Worm (Caenorhabditis elegans) whole organism, mixed stage, embryonic: ENCODE data around the gene K09F6.13.
"Not testable (repeated sequence)": the region's sequence is repeated elsewhere in the genome, so short reads cannot be mapped to it uniquely, and the experiment has no call there.

Experiments used
- M03D4.4 ChIP-seq: sonication (generic microtip); optimal IDR thresholded peaks from 2 replicates; lab custom pipeline; 2017; ENCODE audit warnings: mild to moderate bottlenecking, missing genetic modification characterization, missing compliant biosample characterization
- bed-3 ChIP-seq: fragments of 200-800 bp; sonication (Bioruptor generic); optimal IDR thresholded peaks from 3 replicates; lab custom pipeline; 2018; ENCODE audit warnings: mild to moderate bottlenecking, missing genetic modification characterization, moderate library complexity, missing compliant biosample characterization
- blmp-1 ChIP-seq: fragments of 150-350 bp; optimal IDR thresholded peaks from 2 replicates; lab custom pipeline; 2014; ENCODE audit warnings: missing biosample characterization, missing genetic modification characterization
- ceh-43 ChIP-seq: fragments of 200-800 bp; sonication (Bioruptor generic); optimal IDR thresholded peaks from 2 replicates; lab custom pipeline; 2018; ENCODE audit warnings: mild to moderate bottlenecking, missing genetic modification characterization, moderate library complexity, missing compliant biosample characterization
- cnd-1 ChIP-seq: fragments of 200-800 bp; sonication (Bioruptor generic); optimal IDR thresholded peaks from 2 replicates; lab custom pipeline; 2018; ENCODE audit warnings: mild to moderate bottlenecking, missing genetic modification characterization, missing compliant biosample characterization
- drap-1 ChIP-seq: fragments of 200-800 bp; sonication (Bioruptor generic); optimal IDR thresholded peaks from 3 replicates; lab custom pipeline; 2018; ENCODE audit warnings: mild to moderate bottlenecking, missing genetic modification characterization, missing compliant biosample characterization
- elt-1 ChIP-seq: sonication (generic microtip); optimal IDR thresholded peaks from 2 replicates; lab custom pipeline; 2017; ENCODE audit warnings: missing genetic modification characterization, mild to moderate bottlenecking, missing compliant biosample characterization, antibody characterized with exemption, moderate library complexity, borderline replicate concordance; ENCODE audit not compliant: insufficient read depth
- elt-3 ChIP-seq: fragments of 150-350 bp; optimal IDR thresholded peaks from 2 replicates; lab custom pipeline; 2014; ENCODE audit warnings: missing biosample characterization, missing genetic modification characterization
- flh-1 ChIP-seq: fragments of 200-800 bp; sonication (Bioruptor generic); optimal IDR thresholded peaks from 2 replicates; lab custom pipeline; 2018; ENCODE audit warnings: mild to moderate bottlenecking, missing genetic modification characterization, moderate library complexity, missing compliant biosample characterization
- hlh-1 ChIP-seq: fragments of 150-350 bp; optimal IDR thresholded peaks from 2 replicates; lab custom pipeline; 2014; ENCODE audit warnings: missing biosample characterization, missing genetic modification reagents, missing genetic modification characterization
- lin-32 ChIP-seq: fragments of 200-800 bp; sonication (Bioruptor generic); optimal IDR thresholded peaks from 2 replicates; lab custom pipeline; 2018; ENCODE audit warnings: mild to moderate bottlenecking, missing genetic modification characterization, missing compliant biosample characterization
- lsy-2 ChIP-seq: fragments of 150-350 bp; optimal IDR thresholded peaks from 2 replicates; lab custom pipeline; 2014; ENCODE audit warnings: missing biosample characterization, missing genetic modification characterization
- mep-1 ChIP-seq: fragments of 150-350 bp; optimal IDR thresholded peaks from 2 replicates; lab custom pipeline; 2017; ENCODE audit warnings: missing biosample characterization, missing genetic modification reagents, missing genetic modification characterization, inconsistent platforms
- mls-2 ChIP-seq: sonication (generic microtip); optimal IDR thresholded peaks from 2 replicates; lab custom pipeline; 2016; ENCODE audit warnings: mild to moderate bottlenecking, missing genetic modification characterization, moderate library complexity, missing compliant biosample characterization
- nhr-12 ChIP-seq: fragments of 150-350 bp; optimal IDR thresholded peaks from 2 replicates; lab custom pipeline; 2014; ENCODE audit warnings: missing biosample characterization, missing genetic modification characterization
- nhr-2 ChIP-seq: fragments of 150-350 bp; optimal IDR thresholded peaks from 2 replicates; lab custom pipeline; 2014; ENCODE audit warnings: missing biosample characterization, missing genetic modification characterization
- nhr-237 ChIP-seq: fragments of 150-350 bp; optimal IDR thresholded peaks from 2 replicates; lab custom pipeline; 2014; ENCODE audit warnings: missing biosample characterization, missing genetic modification characterization
- nhr-28 ChIP-seq: fragments of 150-350 bp; optimal IDR thresholded peaks from 2 replicates; lab custom pipeline; 2014; ENCODE audit warnings: missing biosample characterization, missing genetic modification characterization
- nhr-76 ChIP-seq: sonication (generic microtip); optimal IDR thresholded peaks from 2 replicates; lab custom pipeline; 2017; ENCODE audit warnings: missing biosample characterization, missing genetic modification characterization
- sem-2 ChIP-seq: fragments of 200-800 bp; sonication (Bioruptor generic); optimal IDR thresholded peaks from 2 replicates; lab custom pipeline; 2018; ENCODE audit warnings: mild to moderate bottlenecking, missing genetic modification characterization, missing compliant biosample characterization
- snpc-4 ChIP-seq: fragments of 150-350 bp; optimal IDR thresholded peaks from 2 replicates; lab custom pipeline; 2014; ENCODE audit warnings: missing biosample characterization, missing genetic modification characterization
- tbx-8 ChIP-seq: fragments of 200-800 bp; sonication (Bioruptor generic); optimal IDR thresholded peaks from 2 replicates; lab custom pipeline; 2018; ENCODE audit warnings: mild to moderate bottlenecking, missing genetic modification characterization, moderate library complexity, missing compliant biosample characterization
- unc-120 ChIP-seq: sonication (generic microtip); optimal IDR thresholded peaks from 2 replicates; lab custom pipeline; 2017; ENCODE audit warnings: missing genetic modification characterization, missing compliant biosample characterization; ENCODE audit not compliant: poor library complexity, severe bottlenecking
- unc-39 ChIP-seq: fragments of 150-350 bp; optimal IDR thresholded peaks from 2 replicates; lab custom pipeline; 2014; ENCODE audit warnings: missing biosample characterization, missing genetic modification characterization
- unc-62 ChIP-seq: fragments of 150-350 bp; optimal IDR thresholded peaks from 2 replicates; lab custom pipeline; 2014; ENCODE audit warnings: missing biosample characterization, missing genetic modification reagents, missing genetic modification characterization
- zip-8 ChIP-seq: fragments of 150-350 bp; optimal IDR thresholded peaks from 2 replicates; lab custom pipeline; 2014; ENCODE audit warnings: missing biosample characterization, missing genetic modification characterization
- ztf-11 ChIP-seq: fragments of 150-350 bp; optimal IDR thresholded peaks from 2 replicates; lab custom pipeline; 2014; ENCODE audit warnings: missing biosample characterization, missing genetic modification characterization

Gene K09F6.13

DNA sequence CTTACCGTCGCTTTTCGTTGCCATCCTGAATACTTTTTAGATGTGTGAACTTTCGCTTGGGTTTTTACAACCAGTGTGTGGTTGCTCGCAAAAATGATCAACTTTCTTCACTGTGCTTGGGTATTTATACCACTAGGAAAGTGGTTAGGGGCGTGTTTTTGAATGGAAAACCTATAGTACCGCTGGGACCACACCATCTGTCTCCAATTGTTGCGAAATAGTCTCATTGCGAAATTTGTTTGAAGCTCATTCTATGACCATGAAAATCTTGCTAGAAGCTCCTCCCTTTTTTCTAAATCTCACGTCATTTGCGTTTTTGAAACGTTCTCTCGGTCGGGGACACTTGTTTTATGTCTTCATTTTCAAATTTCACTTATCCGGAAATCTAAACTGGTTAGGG lies at the start of gene K09F6.13, which contains the start of gene K09F6.10:
K09F6.13 (plus strand) TSS at position 317 of the 400 bp plus-strand sequence.
K09F6.10 (minus strand) TSS at position 86 of the 400 bp plus-strand sequence.
- TF ChIP-seq tbx-8 (no peak), hlh-1 (tag; lab: Kevin White, UChicago) (no peak), nhr-76 (tag; lab: Kevin White, UChicago) (no peak), flh-1 (no peak), ceh-43 (GFP tag; lab: Kevin White, UChicago) (no peak), elt-1 (tag; lab: Kevin White, UChicago) (no peak), nhr-28 (tag; lab: Kevin White, UChicago) (no peak), blmp-1 (tag; lab: Kevin White, UChicago) (no peak), ztf-11 (tag; lab: Kevin White, UChicago) (no peak), elt-3 (no peak), M03D4.4 (tag; lab: Kevin White, UChicago) (no peak), lin-32 (no peak), zip-8 (tag; lab: Kevin White, UChicago) (no peak), nhr-2 (tag; lab: Kevin White, UChicago) (no peak), unc-120 (tag; lab: Kevin White, UChicago) (no peak), sem-2 (GFP tag; lab: Kevin White, UChicago) (no peak)
- TF ChIP-seq, all 35 proteins: peak for 0

DNA sequence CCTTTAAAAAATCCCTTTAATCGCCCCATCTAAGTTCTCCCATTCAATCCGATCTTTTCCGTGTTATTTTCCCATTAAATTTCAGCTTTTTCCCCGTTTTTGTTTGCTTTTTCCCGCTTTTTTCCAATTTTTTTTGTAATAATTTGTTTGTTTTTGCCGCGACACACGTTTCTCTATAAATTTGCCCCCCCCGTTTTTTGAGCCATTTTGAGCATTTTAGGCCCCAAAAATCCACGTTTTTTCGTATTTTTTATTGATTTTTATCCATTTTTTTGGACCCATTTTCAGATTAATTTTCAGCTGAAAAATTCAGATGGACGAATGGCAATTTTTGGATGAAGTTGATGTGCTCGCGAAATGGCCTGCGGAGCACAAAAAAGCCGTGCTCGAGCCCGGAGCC lies 45.6 kb upstream of the K09F6.13 start, which contains the start of gene F54A3.2:
F54A3.2 (plus strand) TSS at position 301 of the 400 bp plus-strand sequence.
- TF ChIP-seq bed-3 (GFP tag; lab: Kevin White, UChicago) (no peak), M03D4.4 (tag; lab: Kevin White, UChicago) (no peak)

DNA sequence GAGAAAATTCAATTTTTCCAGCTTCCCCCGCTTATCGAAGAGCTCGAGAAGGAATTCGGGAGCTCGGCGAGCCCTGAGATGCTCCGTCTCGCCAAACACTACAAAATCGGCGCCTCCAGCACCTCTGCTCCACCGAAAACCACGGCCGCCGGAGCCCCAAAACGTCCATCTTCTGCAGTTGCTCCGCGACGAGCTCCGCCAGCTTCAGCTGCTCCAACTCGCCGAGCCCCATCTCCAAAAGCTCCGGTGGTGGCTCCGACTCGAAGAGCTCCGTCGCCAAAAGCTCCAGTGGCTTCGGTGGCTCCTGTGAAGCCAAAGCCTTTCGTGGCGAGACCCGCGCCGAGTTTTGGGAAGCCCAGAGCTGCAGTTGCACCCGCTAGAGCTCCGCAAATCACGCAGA lies 37.3 kb upstream of the K09F6.13 start:
- TF ChIP-seq nhr-12 (tag; lab: Kevin White, UChicago) = no peak
- no peak for TF ChIP-seq elt-1 (tag; lab: Kevin White, UChicago)
- no peak for TF ChIP-seq flh-1
- TF ChIP-seq unc-62 (GFP tag; lab: Kevin White, UChicago) = no peak
- TF ChIP-seq nhr-2 (tag; lab: Kevin White, UChicago) = no peak
- TF ChIP-seq hlh-1 (tag; lab: Kevin White, UChicago) = no peak
- no peak for TF ChIP-seq mls-2 (tag; lab: Kevin White, UChicago)
- TF ChIP-seq mep-1 (tag; lab: Kevin White, UChicago) = no peak
- no peak for TF ChIP-seq zip-8 (tag; lab: Kevin White, UChicago)
- TF ChIP-seq lsy-2 (tag; lab: Kevin White, UChicago) = no peak
- TF ChIP-seq elt-3 = no peak
- no peak for TF ChIP-seq snpc-4
- TF ChIP-seq drap-1 (GFP tag; lab: Kevin White, UChicago) = no peak
- TF ChIP-seq sem-2 (GFP tag; lab: Kevin White, UChicago) = no peak
- no peak for TF ChIP-seq unc-39
- no peak for TF ChIP-seq nhr-237 (tag; lab: Kevin White, UChicago)

DNA sequence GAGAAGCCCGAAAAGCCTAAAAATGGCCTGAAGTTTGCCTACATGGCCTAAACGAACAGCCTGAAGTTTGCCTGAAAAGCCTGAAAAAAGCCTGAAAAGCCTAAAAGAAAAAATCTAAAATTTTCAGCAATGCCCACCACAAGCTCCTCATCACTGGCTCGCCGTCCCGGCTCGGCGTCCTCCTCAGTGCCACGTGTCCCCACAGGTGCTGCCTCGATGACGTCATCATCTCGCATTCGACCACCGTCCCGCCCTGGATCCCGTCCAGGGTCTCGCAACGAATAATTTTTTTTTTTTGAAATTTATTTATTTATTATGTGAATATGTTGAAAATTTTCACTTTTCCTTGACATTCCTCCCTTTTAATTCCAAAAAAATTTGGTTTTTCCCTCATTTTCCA lies 35.2 kb upstream of the K09F6.13 start:
- peak; percentile 60 for TF ChIP-seq zip-8 (tag; lab: Kevin White, UChicago)
- no peak for TF ChIP-seq hlh-1 (tag; lab: Kevin White, UChicago)
- TF ChIP-seq, all 35 proteins: peak for 1

DNA sequence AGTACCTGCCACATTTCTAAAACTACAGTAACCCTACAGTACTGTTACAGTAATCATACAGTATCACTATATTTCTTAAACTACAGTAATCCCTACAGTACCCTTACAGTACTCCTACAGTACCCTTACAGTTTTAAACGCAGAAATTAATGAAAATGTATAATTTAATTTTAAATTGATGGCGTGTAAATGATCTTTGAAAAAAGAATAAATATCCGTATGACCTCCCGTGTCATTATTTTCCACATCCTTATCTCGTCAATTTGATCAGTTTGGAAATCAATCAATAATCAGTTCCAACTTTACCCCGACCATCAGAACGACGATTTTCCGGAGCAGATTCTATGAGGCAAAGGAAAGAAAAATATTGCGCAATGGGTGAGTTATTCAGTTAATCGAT lies 34.1 kb upstream of the K09F6.13 start, which contains the start of gene K09F6.3:
K09F6.3 (plus strand) TSS at position 301 of the 400 bp plus-strand sequence.
- TF ChIP-seq M03D4.4, lsy-2, nhr-12 (tag; lab: Kevin White, UChicago): not testable (repeated sequence)

DNA sequence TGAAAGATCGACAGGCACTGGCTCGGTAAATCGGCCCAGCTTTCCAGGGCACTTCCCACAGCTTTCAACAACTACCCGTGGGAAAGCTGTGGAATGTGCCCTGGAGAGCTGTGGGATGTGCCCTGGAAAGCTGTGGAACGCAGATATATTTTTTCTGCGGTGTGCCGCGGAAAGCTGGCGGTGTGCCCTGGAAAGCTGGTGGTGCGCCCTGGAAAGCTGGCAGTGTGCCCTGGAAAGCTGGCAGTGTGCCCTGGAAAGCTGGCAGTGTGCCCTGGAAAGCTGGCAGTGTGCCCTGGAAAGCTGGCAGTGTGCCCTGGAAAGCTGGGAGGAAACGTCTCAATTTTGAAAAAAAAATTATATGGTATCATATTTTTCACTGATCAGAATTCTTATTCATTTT lies 15.2 kb upstream of the K09F6.13 start:
- no peak for TF ChIP-seq nhr-76 (tag; lab: Kevin White, UChicago)
- no peak for TF ChIP-seq drap-1 (GFP tag; lab: Kevin White, UChicago)
- TF ChIP-seq ceh-43 (GFP tag; lab: Kevin White, UChicago) = no peak
- no peak for TF ChIP-seq tbx-8
- no peak for TF ChIP-seq flh-1
- TF ChIP-seq cnd-1 (tag; lab: Kevin White, UChicago) = no peak
- no peak for TF ChIP-seq lsy-2 (tag; lab: Kevin White, UChicago)
- no peak for TF ChIP-seq blmp-1 (tag; lab: Kevin White, UChicago)
